Worm (Caenorhabditis elegans) whole organism, mixed stage, embryonic: Measurements from ENCODE around the gene sart-3.
A peak's percentile ranks its signal among the peaks of the same experiment; 100 is the strongest.

Source experiments
- M03D4.4 ChIP-seq: sonication (generic microtip); optimal IDR thresholded peaks from 2 replicates; lab custom pipeline; 2017; ENCODE audit warnings: mild to moderate bottlenecking, missing genetic modification characterization, missing compliant biosample characterization
- bed-3 ChIP-seq: fragments of 200-800 bp; sonication (Bioruptor generic); optimal IDR thresholded peaks from 3 replicates; lab custom pipeline; 2018; ENCODE audit warnings: mild to moderate bottlenecking, missing genetic modification characterization, moderate library complexity, missing compliant biosample characterization
- blmp-1 ChIP-seq: fragments of 150-350 bp; optimal IDR thresholded peaks from 2 replicates; lab custom pipeline; 2014; ENCODE audit warnings: missing biosample characterization, missing genetic modification characterization
- ceh-39 ChIP-seq: fragments of 150-350 bp; optimal IDR thresholded peaks from 2 replicates; lab custom pipeline; 2014; ENCODE audit warnings: missing biosample characterization, missing genetic modification characterization
- ceh-43 ChIP-seq: fragments of 200-800 bp; sonication (Bioruptor generic); optimal IDR thresholded peaks from 2 replicates; lab custom pipeline; 2018; ENCODE audit warnings: mild to moderate bottlenecking, missing genetic modification characterization, moderate library complexity, missing compliant biosample characterization
- ceh-83 ChIP-seq: fragments of 200-800 bp; sonication (Bioruptor generic); optimal IDR thresholded peaks from 2 replicates; lab custom pipeline; 2018; ENCODE audit warnings: mild to moderate bottlenecking, missing genetic modification characterization, missing compliant biosample characterization
- ces-1 ChIP-seq: fragments of 150-350 bp; optimal IDR thresholded peaks from 2 replicates; lab custom pipeline; 2014; ENCODE audit warnings: missing biosample characterization, missing genetic modification reagents, missing genetic modification characterization
- cnd-1 ChIP-seq: fragments of 200-800 bp; sonication (Bioruptor generic); optimal IDR thresholded peaks from 2 replicates; lab custom pipeline; 2018; ENCODE audit warnings: mild to moderate bottlenecking, missing genetic modification characterization, missing compliant biosample characterization
- drap-1 ChIP-seq: fragments of 200-800 bp; sonication (Bioruptor generic); optimal IDR thresholded peaks from 3 replicates; lab custom pipeline; 2018; ENCODE audit warnings: mild to moderate bottlenecking, missing genetic modification characterization, missing compliant biosample characterization
- elt-1 ChIP-seq: sonication (generic microtip); optimal IDR thresholded peaks from 2 replicates; lab custom pipeline; 2017; ENCODE audit warnings: missing genetic modification characterization, mild to moderate bottlenecking, missing compliant biosample characterization, antibody characterized with exemption, moderate library complexity, borderline replicate concordance; ENCODE audit not compliant: insufficient read depth
- elt-3 ChIP-seq: fragments of 150-350 bp; optimal IDR thresholded peaks from 2 replicates; lab custom pipeline; 2014; ENCODE audit warnings: missing biosample characterization, missing genetic modification characterization
- flh-1 ChIP-seq: fragments of 200-800 bp; sonication (Bioruptor generic); optimal IDR thresholded peaks from 2 replicates; lab custom pipeline; 2018; ENCODE audit warnings: mild to moderate bottlenecking, missing genetic modification characterization, moderate library complexity, missing compliant biosample characterization
- ham-2 ChIP-seq: fragments of 200-800 bp; sonication (Bioruptor generic); optimal IDR thresholded peaks from 2 replicates; lab custom pipeline; 2018; ENCODE audit warnings: mild to moderate bottlenecking, missing genetic modification characterization, missing compliant biosample characterization
- lin-13 ChIP-seq: fragments of 150-350 bp; optimal IDR thresholded peaks from 2 replicates; lab custom pipeline; 2014; ENCODE audit warnings: missing biosample characterization, missing genetic modification characterization
- lin-32 ChIP-seq: fragments of 200-800 bp; sonication (Bioruptor generic); optimal IDR thresholded peaks from 2 replicates; lab custom pipeline; 2018; ENCODE audit warnings: mild to moderate bottlenecking, missing genetic modification characterization, missing compliant biosample characterization
- lsy-2 ChIP-seq: fragments of 150-350 bp; optimal IDR thresholded peaks from 2 replicates; lab custom pipeline; 2014; ENCODE audit warnings: missing biosample characterization, missing genetic modification characterization
- mab-5 ChIP-seq: fragments of 150-350 bp; optimal IDR thresholded peaks from 2 replicates; lab custom pipeline; 2014; ENCODE audit warnings: missing biosample characterization, missing genetic modification characterization
- mep-1 ChIP-seq: fragments of 150-350 bp; optimal IDR thresholded peaks from 2 replicates; lab custom pipeline; 2017; ENCODE audit warnings: missing biosample characterization, missing genetic modification reagents, missing genetic modification characterization, inconsistent platforms
- mls-2 ChIP-seq: sonication (generic microtip); optimal IDR thresholded peaks from 2 replicates; lab custom pipeline; 2016; ENCODE audit warnings: mild to moderate bottlenecking, missing genetic modification characterization, moderate library complexity, missing compliant biosample characterization
- nhr-12 ChIP-seq: fragments of 150-350 bp; optimal IDR thresholded peaks from 2 replicates; lab custom pipeline; 2014; ENCODE audit warnings: missing biosample characterization, missing genetic modification characterization
- nhr-2 ChIP-seq: fragments of 150-350 bp; optimal IDR thresholded peaks from 2 replicates; lab custom pipeline; 2014; ENCODE audit warnings: missing biosample characterization, missing genetic modification characterization
- nhr-237 ChIP-seq: fragments of 150-350 bp; optimal IDR thresholded peaks from 2 replicates; lab custom pipeline; 2014; ENCODE audit warnings: missing biosample characterization, missing genetic modification characterization
- nhr-28 ChIP-seq: fragments of 150-350 bp; optimal IDR thresholded peaks from 2 replicates; lab custom pipeline; 2014; ENCODE audit warnings: missing biosample characterization, missing genetic modification characterization
- nhr-76 ChIP-seq: sonication (generic microtip); optimal IDR thresholded peaks from 2 replicates; lab custom pipeline; 2017; ENCODE audit warnings: missing biosample characterization, missing genetic modification characterization
- pha-4 ChIP-seq: fragments of 150-350 bp; optimal IDR thresholded peaks from 2 replicates; lab custom pipeline; 2018; ENCODE audit warnings: missing biosample characterization, missing genetic modification reagents, missing genetic modification characterization
- sem-2 ChIP-seq: fragments of 200-800 bp; sonication (Bioruptor generic); optimal IDR thresholded peaks from 2 replicates; lab custom pipeline; 2018; ENCODE audit warnings: mild to moderate bottlenecking, missing genetic modification characterization, missing compliant biosample characterization
- snpc-4 ChIP-seq: fragments of 150-350 bp; optimal IDR thresholded peaks from 2 replicates; lab custom pipeline; 2014; ENCODE audit warnings: missing biosample characterization, missing genetic modification characterization
- sptf-1 ChIP-seq: sonication (generic microtip); optimal IDR thresholded peaks from 2 replicates; lab custom pipeline; 2017; ENCODE audit warnings: mild to moderate bottlenecking, missing genetic modification characterization, moderate library complexity, missing compliant biosample characterization
- tbx-8 ChIP-seq: fragments of 200-800 bp; sonication (Bioruptor generic); optimal IDR thresholded peaks from 2 replicates; lab custom pipeline; 2018; ENCODE audit warnings: mild to moderate bottlenecking, missing genetic modification characterization, moderate library complexity, missing compliant biosample characterization
- unc-120 ChIP-seq: sonication (generic microtip); optimal IDR thresholded peaks from 2 replicates; lab custom pipeline; 2017; ENCODE audit warnings: missing genetic modification characterization, missing compliant biosample characterization; ENCODE audit not compliant: poor library complexity, severe bottlenecking
- unc-39 ChIP-seq: fragments of 150-350 bp; optimal IDR thresholded peaks from 2 replicates; lab custom pipeline; 2014; ENCODE audit warnings: missing biosample characterization, missing genetic modification characterization
- unc-62 ChIP-seq: fragments of 150-350 bp; optimal IDR thresholded peaks from 2 replicates; lab custom pipeline; 2014; ENCODE audit warnings: missing biosample characterization, missing genetic modification reagents, missing genetic modification characterization
- zip-8 ChIP-seq: fragments of 150-350 bp; optimal IDR thresholded peaks from 2 replicates; lab custom pipeline; 2014; ENCODE audit warnings: missing biosample characterization, missing genetic modification characterization

The sart-3 gene

ce11 chrIV:11316106-11316505 is 16.7 kb downstream of the sart-3 start:
- TF ChIP-seq M03D4.4 (tag; lab: Kevin White, UChicago) (no peak), nhr-237 (tag; lab: Kevin White, UChicago) (no peak)

- TF ChIP-seq mep-1 (tag; lab: Kevin White, UChicago) (no peak), elt-1 (no peak), sem-2 (GFP tag; lab: Kevin White, UChicago) (no peak), snpc-4 (no peak), mab-5 (tag; lab: Kevin White, UChicago) (no peak), ceh-39 (no peak), ces-1 (no peak), ceh-83 (no peak), unc-120 (tag; lab: Kevin White, UChicago) (no peak), M03D4.4 (tag; lab: Kevin White, UChicago) (no peak), ceh-43 (GFP tag; lab: Kevin White, UChicago) (no peak), elt-3 (no peak), nhr-12 (tag; lab: Kevin White, UChicago) (no peak), nhr-76 (tag; lab: Kevin White, UChicago) (no peak), nhr-2 (tag; lab: Kevin White, UChicago) (no peak), lin-13 (tag; lab: Kevin White, UChicago) (no peak), lsy-2 (tag; lab: Kevin White, UChicago) (no peak), sptf-1 (tag; lab: Kevin White, UChicago) (no peak)
Observed at ce11 chrIV:11315688-11316087, 17.1 kb downstream of the sart-3 start.

- peak; percentile 39 for TF ChIP-seq ces-1
- no peak for TF ChIP-seq mab-5 (tag; lab: Kevin White, UChicago)
- TF ChIP-seq, all 35 proteins: peak for 1
Observed at ce11 chrIV:11314885-11315284, 17.9 kb downstream of the sart-3 start, which contains the start of the genes B0035.3, B0035.22 and pfd-4. Gene B0035.3 (minus strand): TSS chrIV:11314998. Gene B0035.22 (plus strand): TSS chrIV:11315153. Gene pfd-4 (plus strand): TSS chrIV:11315207.

ce11 chrIV:11313880-11314279 is 18.9 kb downstream of the sart-3 start, which contains the start of gene dnj-2:
Gene dnj-2 (minus strand): TSS chrIV:11313980.
- TF ChIP-seq M03D4.4 (tag; lab: Kevin White, UChicago) (no peak), blmp-1 (tag; lab: Kevin White, UChicago) (no peak), nhr-28 (tag; lab: Kevin White, UChicago) (no peak), flh-1 (no peak), zip-8 (tag; lab: Kevin White, UChicago) (no peak), unc-120 (tag; lab: Kevin White, UChicago) (no peak), nhr-12 (tag; lab: Kevin White, UChicago) (no peak), sem-2 (GFP tag; lab: Kevin White, UChicago) (no peak), pha-4 (tag; lab: Kevin White, UChicago) (no peak), mab-5 (tag; lab: Kevin White, UChicago) (no peak), nhr-237 (tag; lab: Kevin White, UChicago) (no peak), tbx-8 (GFP tag; lab: Kevin White, UChicago) (no peak), unc-39 (no peak)

ce11 chrIV:11311484-11311883 is 21.3 kb downstream of the sart-3 start:
- peak; percentile 21 for TF ChIP-seq sptf-1 (tag; lab: Kevin White, UChicago)
- TF ChIP-seq zip-8 (tag; lab: Kevin White, UChicago): no peak
- peak; percentile 38 for TF ChIP-seq lin-32 (GFP tag; lab: Kevin White, UChicago)
- no peak for TF ChIP-seq ceh-43 (GFP tag; lab: Kevin White, UChicago)
- TF ChIP-seq unc-120 (tag; lab: Kevin White, UChicago): no peak
- no peak for TF ChIP-seq nhr-28 (tag; lab: Kevin White, UChicago)
- no peak for TF ChIP-seq nhr-12 (tag; lab: Kevin White, UChicago)
- TF ChIP-seq, all 35 proteins: peak for 2

ce11 chrIV:11310624-11311023 is 22.1 kb downstream of the sart-3 start, which contains the start of gene znf-207:
Gene znf-207 (plus strand): TSS chrIV:11310972.
- TF ChIP-seq ceh-83 (no peak), drap-1 (GFP tag; lab: Kevin White, UChicago) (peak; percentile 44), ham-2 (no peak), zip-8 (tag; lab: Kevin White, UChicago) (no peak), M03D4.4 (tag; lab: Kevin White, UChicago) (peak; percentile 49), unc-62 (GFP tag; lab: Kevin White, UChicago) (no peak), elt-1 (peak; percentile 20), unc-120 (tag; lab: Kevin White, UChicago) (peak; percentile 45), sptf-1 (tag; lab: Kevin White, UChicago) (peak; percentile 76), ceh-43 (GFP tag; lab: Kevin White, UChicago) (peak; percentile 29), mep-1 (tag; lab: Kevin White, UChicago) (peak; percentile 47), lin-13 (tag; lab: Kevin White, UChicago) (peak; percentile 28), nhr-237 (tag; lab: Kevin White, UChicago) (peak; percentile 16), bed-3 (GFP tag; lab: Kevin White, UChicago) (no peak), unc-39 (no peak), snpc-4 (no peak), elt-3 (no peak), flh-1 (peak; percentile 5), nhr-12 (tag; lab: Kevin White, UChicago) (no peak), nhr-28 (tag; lab: Kevin White, UChicago) (no peak), nhr-2 (tag; lab: Kevin White, UChicago) (no peak), sem-2 (GFP tag; lab: Kevin White, UChicago) (no peak), lin-32 (GFP tag; lab: Kevin White, UChicago) (peak; percentile 9), pha-4 (tag; lab: Kevin White, UChicago) (peak; percentile 25), cnd-1 (tag; lab: Kevin White, UChicago) (peak; percentile 45), ces-1 (peak; percentile 95), lsy-2 (tag; lab: Kevin White, UChicago) (peak; percentile 26), ceh-39 (no peak), mls-2 (peak; percentile 48), blmp-1 (tag; lab: Kevin White, UChicago) (no peak)
